Worm (Caenorhabditis elegans) whole organism, L2 larva: Measurements from ENCODE around the gene col-107.

Experiments
- F13H6.1 ChIP-seq: sonication (generic microtip); optimal IDR thresholded peaks from 2 replicates; lab custom pipeline; 2016; ENCODE audit warnings: missing genetic modification characterization, missing compliant biosample characterization
- R02D3.7 ChIP-seq: fragments of 150-350 bp; optimal IDR thresholded peaks from 2 replicates; lab custom pipeline; 2014; ENCODE audit warnings: missing biosample characterization, missing genetic modification characterization
- aly-2 ChIP-seq: fragments of 150-350 bp; optimal IDR thresholded peaks from 2 replicates; lab custom pipeline; 2014; ENCODE audit warnings: missing biosample characterization, missing genetic modification characterization
- ama-1 ChIP-seq: fragments of 150-350 bp; optimal IDR thresholded peaks from 2 replicates; lab custom pipeline; 2018; ENCODE audit warnings: inconsistent platforms
- blmp-1 ChIP-seq: sonication (generic microtip); optimal IDR thresholded peaks from 2 replicates; lab custom pipeline; 2017; ENCODE audit warnings: missing genetic modification characterization, mild to moderate bottlenecking, missing compliant biosample characterization, antibody characterized with exemption, moderate library complexity; ENCODE audit not compliant: insufficient read depth
- ceh-16 ChIP-seq: fragments of 150-350 bp; optimal IDR thresholded peaks from 2 replicates; lab custom pipeline; 2014; ENCODE audit warnings: missing biosample characterization, missing genetic modification characterization
- ceh-82 ChIP-seq: fragments of 150-350 bp; optimal IDR thresholded peaks from 2 replicates; lab custom pipeline; 2014; ENCODE audit warnings: missing biosample characterization, missing genetic modification characterization
- elt-1 ChIP-seq: fragments of 150-350 bp; optimal IDR thresholded peaks from 2 replicates; lab custom pipeline; 2014; ENCODE audit warnings: missing biosample characterization, missing genetic modification characterization
- elt-3 ChIP-seq: sonication (generic microtip); optimal IDR thresholded peaks from 2 replicates; lab custom pipeline; 2017; ENCODE audit warnings: missing biosample characterization, missing genetic modification characterization
- fos-1 ChIP-seq: fragments of 150-350 bp; optimal IDR thresholded peaks from 2 replicates; lab custom pipeline; 2014; ENCODE audit warnings: missing biosample characterization, missing genetic modification characterization
- gmeb-1 ChIP-seq: fragments of 150-350 bp; optimal IDR thresholded peaks from 2 replicates; lab custom pipeline; 2014; ENCODE audit warnings: missing biosample characterization, missing genetic modification characterization
- lin-11 ChIP-seq: fragments of 150-350 bp; sonication (generic microtip); optimal IDR thresholded peaks from 2 replicates; lab custom pipeline; 2014; ENCODE audit warnings: missing biosample characterization, missing genetic modification characterization, inconsistent platforms, mixed read lengths
- lin-13 ChIP-seq: fragments of 150-350 bp; optimal IDR thresholded peaks from 2 replicates; lab custom pipeline; 2014; ENCODE audit warnings: missing biosample characterization, missing genetic modification reagents, missing genetic modification characterization
- lin-39 ChIP-seq: fragments of 150-350 bp; optimal IDR thresholded peaks from 2 replicates; lab custom pipeline; 2014; ENCODE audit warnings: missing biosample characterization, missing genetic modification reagents, missing genetic modification characterization
- lsy-2 ChIP-seq, 2 experiments: fragments of 150-350 bp in 1 of 2; sonication (generic microtip) in 1 of 2; optimal IDR thresholded peaks; 2 replicates each; lab custom pipeline; 2014 to 2017; ENCODE audit warnings: missing biosample characterization in 2 of 2, missing genetic modification characterization in 2 of 2
- mab-5 ChIP-seq: fragments of 150-350 bp; optimal IDR thresholded peaks from 2 replicates; lab custom pipeline; 2014; ENCODE audit warnings: missing biosample characterization, missing genetic modification characterization
- mdl-1 ChIP-seq, 2 experiments: fragments of 150-350 bp in 1 of 2; sonication (generic microtip) in 1 of 2; optimal IDR thresholded peaks; 2 replicates each; lab custom pipeline; 2017; ENCODE audit warnings: missing biosample characterization in 2 of 2, missing genetic modification characterization in 2 of 2
- nhr-11 ChIP-seq: fragments of 150-350 bp; optimal IDR thresholded peaks from 2 replicates; lab custom pipeline; 2014; ENCODE audit warnings: missing biosample characterization, missing genetic modification characterization
- nhr-129 ChIP-seq: fragments of 150-350 bp; optimal IDR thresholded peaks from 2 replicates; lab custom pipeline; 2014; ENCODE audit warnings: missing biosample characterization, missing genetic modification characterization
- nhr-21 ChIP-seq: fragments of 150-350 bp; optimal IDR thresholded peaks from 2 replicates; lab custom pipeline; 2014; ENCODE audit warnings: missing biosample characterization, missing genetic modification characterization
- nhr-237 ChIP-seq: fragments of 150-350 bp; optimal IDR thresholded peaks from 2 replicates; lab custom pipeline; 2014; ENCODE audit warnings: missing biosample characterization, missing genetic modification characterization
- nhr-25 ChIP-seq: fragments of 150-350 bp; sonication (generic microtip); optimal IDR thresholded peaks from 3 replicates; lab custom pipeline; 2014; ENCODE audit warnings: missing biosample characterization, missing genetic modification characterization
- nhr-6 ChIP-seq: fragments of 150-350 bp; optimal IDR thresholded peaks from 2 replicates; lab custom pipeline; 2014; ENCODE audit warnings: missing biosample characterization, missing genetic modification characterization
- nhr-77 ChIP-seq: fragments of 150-350 bp; optimal IDR thresholded peaks from 2 replicates; lab custom pipeline; 2014; ENCODE audit warnings: missing biosample characterization, missing genetic modification characterization
- sem-4 ChIP-seq: fragments of 150-350 bp; optimal IDR thresholded peaks from 2 replicates; lab custom pipeline; 2014; ENCODE audit warnings: missing biosample characterization, missing genetic modification reagents, missing genetic modification characterization
- skn-1 ChIP-seq: sonication (generic microtip); optimal IDR thresholded peaks from 2 replicates; lab custom pipeline; 2017; ENCODE audit warnings: missing biosample characterization, missing genetic modification characterization
- sma-3 ChIP-seq: sonication (generic microtip); optimal IDR thresholded peaks from 2 replicates; lab custom pipeline; 2016; ENCODE audit warnings: missing genetic modification reagents, missing genetic modification characterization, missing compliant biosample characterization
- sma-9 ChIP-seq, 2 experiments: fragments of 150-350 bp in 1 of 2; sonication (generic microtip) in 1 of 2; optimal IDR thresholded peaks; 2 replicates each; lab custom pipeline; 2014 to 2016; ENCODE audit warnings: missing genetic modification characterization in 2 of 2, mild to moderate bottlenecking in 1 of 2, missing biosample characterization in 1 of 2, missing compliant biosample characterization in 1 of 2, missing genetic modification reagents in 1 of 2, moderate library complexity in 1 of 2
- snpc-4 ChIP-seq: fragments of 150-350 bp; optimal IDR thresholded peaks from 2 replicates; lab custom pipeline; 2014; ENCODE audit warnings: missing biosample characterization, missing genetic modification characterization
- unc-39 ChIP-seq: fragments of 150-350 bp; optimal IDR thresholded peaks from 2 replicates; lab custom pipeline; 2014; ENCODE audit warnings: missing biosample characterization, missing genetic modification characterization
- unc-62 ChIP-seq: fragments of 150-350 bp; optimal IDR thresholded peaks from 2 replicates; lab custom pipeline; 2014; ENCODE audit warnings: missing biosample characterization, missing genetic modification reagents, missing genetic modification characterization
- ztf-1 ChIP-seq: fragments of 200-800 bp; sonication (Bioruptor generic); conservative IDR thresholded peaks from 2 replicates; pipeline ENCODE4 v1.3.6; 2022; ENCODE audit warnings: missing genetic modification characterization, missing compliant biosample characterization
- ztf-11 ChIP-seq: sonication (generic microtip); optimal IDR thresholded peaks from 2 replicates; lab custom pipeline; 2017; ENCODE audit warnings: missing biosample characterization, missing genetic modification characterization

The col-107 gene

DNA sequence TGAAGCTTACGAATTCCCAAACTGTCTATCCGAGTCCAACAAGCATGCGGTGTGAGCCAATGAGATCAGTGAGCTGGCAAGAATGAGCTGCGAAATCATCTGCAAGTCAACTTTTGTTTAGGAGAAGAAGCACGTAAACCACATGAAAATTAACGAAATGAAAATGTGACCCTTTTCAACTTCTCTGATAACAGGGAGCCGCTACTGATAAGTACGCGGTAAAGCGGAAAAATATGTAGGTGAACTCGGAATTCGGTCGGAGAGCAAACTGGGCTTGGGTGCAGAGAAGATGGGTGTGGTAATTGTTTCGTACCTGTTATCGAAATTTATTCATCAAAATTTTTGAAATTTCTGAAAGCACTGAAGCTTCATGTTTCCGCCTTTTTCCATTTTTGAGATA is 32.0 kb upstream of the col-107 start, which contains the start of gene clec-172:
Gene clec-172 (minus strand): TSS at position 101 of the 400 bp plus-strand sequence.
- TF ChIP-seq sem-4 (tag; lab: Kevin White, UChicago) (no peak), nhr-6 (tag; lab: Kevin White, UChicago) (no peak), fos-1 (tag; lab: Kevin White, UChicago) (peak; percentile 1)
- TF ChIP-seq, all 48 proteins: peak for 1

DNA sequence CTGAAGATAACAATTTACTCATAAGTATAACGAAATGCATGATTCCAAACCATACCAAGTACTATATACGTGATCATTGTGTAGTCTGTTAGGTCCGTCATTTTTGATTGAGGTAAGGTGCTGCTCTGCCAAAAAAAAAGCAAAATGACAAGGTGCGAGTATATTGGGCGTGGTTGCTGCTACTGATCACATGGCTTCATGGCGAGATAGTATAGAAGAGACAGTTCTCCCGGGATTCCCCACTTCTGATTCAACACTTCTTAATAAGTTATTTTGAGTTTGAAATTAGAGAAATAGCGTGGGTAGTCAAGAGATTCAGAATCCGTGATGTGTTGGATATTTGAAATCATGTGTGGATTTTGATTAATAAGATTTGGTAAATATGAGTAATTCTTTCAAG is 27.3 kb upstream of the col-107 start, which contains the start of gene K03H6.4:
Gene K03H6.4 (minus strand): TSS at position 101 of the 400 bp plus-strand sequence.
- TF ChIP-seq sma-9 (GFP tag; optimal IDR thresholded peaks at IDR 0.05; lab: Kevin White, UChicago) (no peak), sma-9 (tag; optimal IDR thresholded peaks at IDR 0.05; lab: Kevin White, UChicago) (no peak), nhr-21 (tag; lab: Kevin White, UChicago) (no peak), skn-1 (tag; lab: Kevin White, UChicago) (no peak), gmeb-1 (tag; lab: Kevin White, UChicago) (no peak), sma-3 (GFP tag; lab: Kevin White, UChicago) (no peak), ceh-16 (no peak), blmp-1 (tag; lab: Kevin White, UChicago) (no peak), lsy-2 (tag; optimal IDR thresholded peaks at IDR 0.05; lab: Kevin White, UChicago) (no peak), nhr-129 (tag; lab: Kevin White, UChicago) (no peak), nhr-237 (tag; lab: Kevin White, UChicago) (no peak), elt-1 (tag; lab: Kevin White, UChicago) (no peak), nhr-77 (no peak), mdl-1 (tag; optimal IDR thresholded peaks at IDR 0.05; lab: Kevin White, UChicago) (no peak), aly-2 (tag; lab: Kevin White, UChicago) (no peak), lin-11 (tag; lab: Kevin White, UChicago) (no peak), R02D3.7 (tag; lab: Kevin White, UChicago) (no peak)

DNA sequence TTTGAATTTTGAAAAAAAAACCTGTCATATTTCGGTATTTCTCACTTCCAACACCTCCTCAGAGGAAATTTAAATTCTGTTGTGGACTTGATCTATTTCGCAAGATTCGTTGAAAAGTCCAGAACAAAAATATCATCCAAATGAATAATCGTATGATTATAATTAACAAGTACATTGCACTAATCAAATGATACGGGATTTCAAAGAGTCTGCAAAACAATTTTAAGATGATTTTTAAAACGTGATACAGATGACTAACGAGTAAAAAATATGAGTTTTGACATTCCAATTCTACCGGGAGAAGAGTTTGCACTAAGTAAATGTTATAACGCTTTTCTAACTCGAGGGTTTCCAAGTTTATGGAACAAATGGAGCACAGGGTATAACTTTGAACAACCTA is 26.2 kb upstream of the col-107 start:
- no peak for TF ChIP-seq ama-1 (lab: Kevin White, UChicago)
- TF ChIP-seq skn-1 (tag; lab: Kevin White, UChicago) = peak; percentile 74

DNA sequence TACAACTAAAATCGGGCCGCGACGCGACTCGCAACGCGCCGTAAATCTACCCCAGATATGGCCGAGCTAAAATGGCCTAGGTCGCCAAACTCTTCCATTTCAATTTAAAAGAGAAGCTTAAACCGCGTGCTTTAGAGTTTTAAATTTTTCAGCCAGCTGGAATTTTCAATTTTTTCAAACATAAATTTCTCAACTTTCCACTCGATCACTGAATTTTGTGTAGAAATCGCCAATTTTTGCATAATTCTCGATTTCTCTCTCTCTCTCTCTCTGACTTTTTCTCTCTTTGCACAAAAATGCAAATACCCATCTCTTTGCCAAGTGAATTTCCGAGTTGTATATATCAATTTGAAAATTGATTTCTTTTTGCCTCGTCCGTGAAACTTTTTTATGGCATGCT is 25.1 kb upstream of the col-107 start, which contains the start of gene K03H6.1:
Gene K03H6.1 (plus strand): TSS at position 301 of the 400 bp plus-strand sequence.
- TF ChIP-seq elt-3 (tag; lab: Kevin White, UChicago) (no peak), snpc-4 (no peak), nhr-21 (tag; lab: Kevin White, UChicago) (no peak), unc-39 (no peak), nhr-11 (no peak), ztf-1 (GFP tag; lab: Robert Waterston, UW) (no peak), nhr-77 (no peak), fos-1 (tag; lab: Kevin White, UChicago) (no peak), blmp-1 (tag; lab: Kevin White, UChicago) (no peak), sem-4 (tag; lab: Kevin White, UChicago) (no peak), unc-62 (GFP tag; lab: Kevin White, UChicago) (no peak), nhr-237 (tag; lab: Kevin White, UChicago) (no peak), R02D3.7 (tag; lab: Kevin White, UChicago) (no peak), ceh-82 (no peak), lsy-2 (tag; optimal IDR thresholded peaks at IDR 0.05; lab: Kevin White, UChicago) (no peak)
- TF ChIP-seq, all 48 proteins: peak for 0

DNA sequence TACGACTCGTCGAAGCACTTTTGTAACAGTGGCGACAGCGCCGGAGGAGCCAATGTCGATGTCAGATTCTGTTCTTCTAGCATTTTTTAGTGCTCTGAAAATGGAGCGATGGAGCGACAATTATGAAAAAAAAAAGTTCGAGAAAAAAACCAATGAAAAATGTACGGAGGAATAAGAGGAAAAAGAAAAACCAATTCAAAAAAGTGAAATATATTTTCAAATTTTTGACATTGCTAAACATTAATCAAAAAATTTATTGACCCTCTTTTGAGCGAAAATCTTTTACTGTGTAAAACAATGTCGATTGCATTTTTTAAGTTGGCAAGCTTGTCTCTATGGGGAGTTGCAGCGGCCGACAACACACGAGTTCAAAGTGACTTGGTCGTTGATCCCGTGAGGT is 12.2 kb upstream of the col-107 start, which contains the start of gene K03H6.5:
Gene K03H6.5 (minus strand): TSS at position 101 of the 400 bp plus-strand sequence.
- no peak for TF ChIP-seq lin-39 (tag; lab: Kevin White, UChicago)
- TF ChIP-seq skn-1 (tag; lab: Kevin White, UChicago) = no peak

DNA sequence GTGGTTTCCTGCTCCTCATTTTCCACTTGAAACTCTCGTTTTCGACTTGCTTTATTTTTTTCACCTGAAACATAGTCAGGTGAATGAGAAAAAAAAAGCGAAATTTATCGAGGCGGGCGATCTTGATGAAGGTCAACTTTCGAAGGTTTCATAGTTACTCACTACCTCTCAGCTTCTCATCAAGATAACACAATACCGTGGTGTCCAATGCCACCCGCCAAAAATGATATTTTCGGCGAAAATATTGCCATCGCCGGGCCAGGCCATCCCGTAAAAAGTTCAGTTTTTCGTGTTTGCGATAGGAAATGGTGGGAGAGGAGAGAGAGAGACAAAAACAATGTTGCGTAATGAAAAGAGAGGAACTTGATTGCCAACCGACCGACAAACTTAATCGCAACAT is 1.4 kb upstream of the col-107 start:
- TF ChIP-seq fos-1 (tag; lab: Kevin White, UChicago) (no peak), unc-39 (no peak), blmp-1 (tag; lab: Kevin White, UChicago) (peak; percentile 88), mab-5 (tag; lab: Kevin White, UChicago) (no peak), skn-1 (tag; lab: Kevin White, UChicago) (no peak), F13H6.1 (tag; lab: Kevin White, UChicago) (no peak), elt-1 (tag; lab: Kevin White, UChicago) (no peak), nhr-237 (tag; lab: Kevin White, UChicago) (no peak), nhr-25 (tag; lab: Kevin White, UChicago) (peak; percentile 64), ztf-11 (tag; lab: Kevin White, UChicago) (no peak), lin-13 (GFP tag; lab: Kevin White, UChicago) (no peak), lin-11 (tag; lab: Kevin White, UChicago) (no peak), ceh-16 (peak; percentile 63)
- TF ChIP-seq, all 48 proteins: peak for 3
